Fruit fly (Drosophila melanogaster) whole organism, adult: Measurements from ENCODE around the gene CG10353.

Source experiments
- CG14711 ChIP-seq: fragments of 200-800 bp; sonication (Bioruptor generic); optimal IDR thresholded peaks from 2 replicates; lab custom pipeline; 2018; ENCODE audit warnings: missing biosample characterization, mild to moderate bottlenecking, missing genetic modification characterization, moderate library complexity
- CG1620 ChIP-seq: fragments of 200-800 bp; sonication (Bioruptor generic); optimal IDR thresholded peaks from 2 replicates; lab custom pipeline; 2016; ENCODE audit warnings: missing biosample characterization, missing genetic modification characterization
- CG33017 ChIP-seq: fragments of 200-800 bp; sonication (Bioruptor generic); optimal IDR thresholded peaks from 2 replicates; lab custom pipeline; 2018; ENCODE audit warnings: missing biosample characterization, mild to moderate bottlenecking, missing genetic modification characterization, moderate library complexity
- CG5204 ChIP-seq: fragments of 200-800 bp; sonication (Bioruptor generic); optimal IDR thresholded peaks from 2 replicates; lab custom pipeline; 2016; ENCODE audit warnings: missing biosample characterization, missing genetic modification characterization
- CG7101 ChIP-seq: fragments of 200-800 bp; sonication (Bioruptor generic); optimal IDR thresholded peaks from 2 replicates; lab custom pipeline; 2018; ENCODE audit warnings: missing biosample characterization, mild to moderate bottlenecking, missing genetic modification characterization, moderate library complexity
- Crg-1 ChIP-seq: fragments of 200-800 bp; sonication (Bioruptor generic); optimal IDR thresholded peaks from 2 replicates; lab custom pipeline; 2016; ENCODE audit warnings: missing biosample characterization, missing genetic modification characterization
- Hr96 ChIP-seq: fragments of 200-800 bp; sonication (Bioruptor generic); optimal IDR thresholded peaks from 2 replicates; lab custom pipeline; 2016; ENCODE audit warnings: missing biosample characterization, missing genetic modification characterization
- Mnt ChIP-seq: fragments of 200-800 bp; sonication (Bioruptor generic); optimal IDR thresholded peaks from 2 replicates; lab custom pipeline; 2016; ENCODE audit warnings: missing biosample characterization, mild to moderate bottlenecking, missing genetic modification characterization
- bab1 ChIP-seq: fragments of 200-800 bp; sonication (Bioruptor generic); optimal IDR thresholded peaks from 3 replicates; lab custom pipeline; 2019; ENCODE audit warnings: missing biosample characterization, mild to moderate bottlenecking, missing genetic modification characterization, moderate library complexity
- cic ChIP-seq: fragments of 200-800 bp; sonication (Bioruptor generic); optimal IDR thresholded peaks from 2 replicates; lab custom pipeline; 2017; ENCODE audit warnings: missing biosample characterization, mild to moderate bottlenecking, missing genetic modification characterization, moderate library complexity
- cnc ChIP-seq, 2 experiments: fragments of >200 bp; optimal IDR thresholded peaks; 2 replicates each; lab custom pipeline; 2017
- pad ChIP-seq: fragments of 200-800 bp; sonication (Bioruptor generic); optimal IDR thresholded peaks from 3 replicates; lab custom pipeline; 2017; ENCODE audit warnings: missing biosample characterization, missing genetic modification characterization, mild to moderate bottlenecking, moderate library complexity, missing genetic modification reagents

DNA sequence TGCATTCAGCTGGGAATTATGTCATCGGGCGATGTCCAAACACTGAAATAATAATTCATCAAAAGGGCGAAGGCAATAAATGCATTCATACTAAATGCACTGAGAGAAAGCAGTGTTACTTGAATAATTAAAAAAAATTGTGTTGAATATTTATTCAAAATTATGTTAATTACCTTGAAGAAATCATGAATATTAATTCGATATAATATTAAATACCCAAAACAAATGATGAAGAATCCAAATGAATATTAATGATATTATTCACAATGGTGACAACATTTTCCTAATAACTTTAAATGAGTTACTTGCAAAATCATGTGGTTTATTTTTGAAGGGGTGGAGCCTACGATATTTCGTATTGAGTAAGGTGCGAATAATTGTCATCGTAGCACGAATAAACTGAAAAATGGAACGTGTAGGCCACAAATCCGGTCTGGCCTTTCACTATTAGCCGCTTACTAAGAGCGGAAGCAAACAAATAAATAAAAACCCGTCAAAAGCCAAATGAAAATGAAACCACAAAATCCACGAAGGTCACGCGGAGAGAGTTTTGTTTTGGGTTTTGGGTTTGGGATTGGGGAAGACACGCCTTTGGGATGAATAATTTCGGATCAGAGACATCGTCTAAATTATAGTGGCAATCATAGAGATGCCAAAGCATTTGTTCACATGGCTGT lies 45.1 kb downstream of the CG10353 start:
- TF ChIP-seq Crg-1 (GFP tag; lab: Kevin White, UChicago) = no peak
- no peak for TF ChIP-seq bab1 (GFP tag; lab: Kevin White, UChicago)
- no peak for TF ChIP-seq pad
- TF ChIP-seq CG14711 (tag; lab: Kevin White, UChicago) = no peak
- TF ChIP-seq cnc (optimal IDR thresholded peaks at IDR 0.05; lab: Kevin White, UChicago) = no peak
- TF ChIP-seq CG33017 (tag; lab: Kevin White, UChicago) = no peak
- TF ChIP-seq CG1620 = no peak
- TF ChIP-seq CG5204 (GFP tag; lab: Kevin White, UChicago) = no peak
- no peak for TF ChIP-seq Hr96
- TF ChIP-seq CG7101 = no peak
- no peak for TF ChIP-seq Mnt (GFP tag; lab: Kevin White, UChicago)
- TF ChIP-seq cic (GFP tag; lab: Kevin White, UChicago) = no peak
